Fruit fly (Drosophila melanogaster) whole organism, embryonic: ENCODE results near the gene Df31.
A peak's percentile ranks its signal among the peaks of the same experiment; 100 is the strongest.

Experiments
- CG2116 ChIP-seq: fragments of 200-800 bp; sonication (Bioruptor generic); optimal IDR thresholded peaks from 3 replicates; lab custom pipeline; 2018; ENCODE audit warnings: missing biosample characterization, mild to moderate bottlenecking, missing genetic modification characterization
- CG9215 ChIP-seq: fragments of 200-800 bp; sonication (Bioruptor generic); IDR thresholded peaks from 2 replicates; pipeline ENCODE4 v1.3.6; 2022; ENCODE audit warnings: missing biosample characterization, missing genetic modification characterization
- E2f2 ChIP-seq: fragments of 200-800 bp; sonication (Bioruptor generic); IDR thresholded peaks from 2 replicates; pipeline ENCODE4 v1.3.6; 2022; ENCODE audit warnings: missing biosample characterization, missing genetic modification characterization
- Meics ChIP-seq: fragments of 200-800 bp; sonication (Bioruptor generic); optimal IDR thresholded peaks from 2 replicates; lab custom pipeline; 2017; ENCODE audit warnings: missing biosample characterization, mild to moderate bottlenecking, missing genetic modification characterization
- lov ChIP-seq, 2 experiments: fragments of 200-800 bp in 1 of 2; fragments of >200 bp in 1 of 2; sonication (Bioruptor generic) in 1 of 2; IDR thresholded peaks in 1 of 2; optimal IDR thresholded peaks in 1 of 2; 2 replicates in 1 of 2; 3 replicates in 1 of 2; pipeline versions ENCODE4 v1.3.6 to Lab custom; 2017 to 2022; ENCODE audit warnings: missing biosample characterization in 1 of 2, missing genetic modification characterization in 1 of 2

dm6 chr2L:21623685-21624471 lies 5.9 kb downstream of the Df31 start, which contains the start of gene CG2201:
- no peak for TF ChIP-seq CG9215 (GFP tag; lab: Robert Waterston, UW)
- no peak for TF ChIP-seq lov (optimal IDR thresholded peaks at IDR 0.05; lab: Kevin White, UChicago)
- peak; percentile 64; the same call in 1 of the 3 replicates for TF ChIP-seq lov (GFP tag; IDR thresholded peaks at IDR 0.05; lab: Robert Waterston, UW)
- peak; percentile 42 for TF ChIP-seq CG2116 (GFP tag; lab: Kevin White, UChicago)
- no peak; the same call in none of the 2 replicates for TF ChIP-seq E2f2 (GFP tag; lab: Robert Waterston, UW)
- peak; percentile 40 for TF ChIP-seq Meics (GFP tag; lab: Kevin White, UChicago)
